Fruit fly (Drosophila melanogaster): ENCODE measurements around the gene SoYb.
A peak's percentile ranks its signal among the peaks of the same experiment; 100 is the strongest.

The SoYb gene

dm6 chr2L:9996553-9996952 is 6.0 kb downstream of the SoYb start:
- no peak for TF ChIP-seq Snoo (tag; optimal IDR thresholded peaks at IDR 0.05)
- TF ChIP-seq gl (tag; optimal IDR thresholded peaks at IDR 0.05): no peak
- TF ChIP-seq CG12605 (GFP tag; IDR thresholded peaks at IDR 0.05): no peak
- TF ChIP-seq Ets98B (GFP tag; IDR thresholded peaks at IDR 0.05): no peak
- TF ChIP-seq CG8159 (tag; optimal IDR thresholded peaks at IDR 0.05): no peak
- no peak for TF ChIP-seq Pif1A (GFP tag; optimal IDR thresholded peaks at IDR 0.05)
- no peak for TF ChIP-seq CG17806 (tag; optimal IDR thresholded peaks at IDR 0.05)

dm6 chr2L:9994382-9994781 is 8.2 kb downstream of the SoYb start:
- TF ChIP-seq fd96Ca (GFP tag; IDR thresholded peaks at IDR 0.05): no peak
- no peak for TF ChIP-seq CG17806 (tag; optimal IDR thresholded peaks at IDR 0.05)
- no peak for TF ChIP-seq CG13204 (GFP tag; optimal IDR thresholded peaks at IDR 0.05)
- no peak for TF ChIP-seq Ets98B (GFP tag; IDR thresholded peaks at IDR 0.05)
- no peak for TF ChIP-seq Snoo (tag; optimal IDR thresholded peaks at IDR 0.05)
- no peak for TF ChIP-seq CG10348 (GFP tag; IDR thresholded peaks at IDR 0.05)
- no peak for TF ChIP-seq Pif1A (GFP tag; optimal IDR thresholded peaks at IDR 0.05)
- no peak for TF ChIP-seq Pif1B (GFP tag; optimal IDR thresholded peaks at IDR 0.05)

- TF ChIP-seq CG17806 (tag; optimal IDR thresholded peaks at IDR 0.05) (peak; percentile 48), gl (tag; optimal IDR thresholded peaks at IDR 0.05) (no peak), CG8301 (tag; optimal IDR thresholded peaks at IDR 0.05) (no peak), CG14655 (GFP tag; optimal IDR thresholded peaks at IDR 0.05) (no peak), CG12605 (GFP tag; IDR thresholded peaks at IDR 0.05) (no peak), CG9948 (tag; optimal IDR thresholded peaks at IDR 0.05) (peak; percentile 32), rn (GFP tag; IDR thresholded peaks at IDR 0.05) (no peak), CG4496 (GFP tag; IDR thresholded peaks at IDR 0.05) (no peak), CG8159 (tag; optimal IDR thresholded peaks at IDR 0.05) (peak; percentile 65), CG13204 (GFP tag; optimal IDR thresholded peaks at IDR 0.05) (no peak), D1 (tag; optimal IDR thresholded peaks at IDR 0.05) (no peak), Pif1B (GFP tag; optimal IDR thresholded peaks at IDR 0.05) (no peak), Pif1A (GFP tag; optimal IDR thresholded peaks at IDR 0.05) (peak; percentile 20), CG15710 (tag; optimal IDR thresholded peaks at IDR 0.05) (peak; percentile 25), CG32121 (GFP tag; IDR thresholded peaks at IDR 0.05) (no peak), Snoo (tag; optimal IDR thresholded peaks at IDR 0.05) (peak; percentile 47), CG10348 (GFP tag; IDR thresholded peaks at IDR 0.05) (no peak), EcR (GFP tag; optimal IDR thresholded peaks at IDR 0.05) (no peak), fd96Ca (GFP tag; IDR thresholded peaks at IDR 0.05) (no peak), CG34367 (tag; optimal IDR thresholded peaks at IDR 0.05) (peak; percentile 9), Ets98B (GFP tag; IDR thresholded peaks at IDR 0.05) (no peak)
These were observed 12.6 kb downstream of the SoYb start for dm6 chr2L:9989846-9990506.

dm6 chr2L:9989275-9989674 is 13.3 kb downstream of the SoYb start:
- TF ChIP-seq CG17806 (tag; optimal IDR thresholded peaks at IDR 0.05) (no peak), CG12605 (GFP tag; IDR thresholded peaks at IDR 0.05) (no peak), CG15710 (tag; optimal IDR thresholded peaks at IDR 0.05) (no peak), CG34367 (tag; optimal IDR thresholded peaks at IDR 0.05) (no peak), Pif1B (GFP tag; optimal IDR thresholded peaks at IDR 0.05) (no peak), Ets98B (GFP tag; IDR thresholded peaks at IDR 0.05) (no peak), CG9948 (tag; optimal IDR thresholded peaks at IDR 0.05) (no peak), rn (GFP tag; IDR thresholded peaks at IDR 0.05) (no peak), EcR (GFP tag; optimal IDR thresholded peaks at IDR 0.05) (no peak), CG14655 (GFP tag; optimal IDR thresholded peaks at IDR 0.05) (no peak), CG4496 (GFP tag; IDR thresholded peaks at IDR 0.05) (no peak), CG13204 (GFP tag; optimal IDR thresholded peaks at IDR 0.05) (no peak)

- TF ChIP-seq EcR (GFP tag; optimal IDR thresholded peaks at IDR 0.05): peak; percentile 86
- TF ChIP-seq CG10348 (GFP tag; IDR thresholded peaks at IDR 0.05): no peak
These were observed 14.1 kb downstream of the SoYb start for dm6 chr2L:9988201-9988990.

- 0 out of 2 replicates have a peak, but pooled peaks have one; percentile 28 for TF ChIP-seq CG10348 (GFP tag; IDR thresholded peaks at IDR 0.05)
- TF ChIP-seq D1 (tag; optimal IDR thresholded peaks at IDR 0.05): peak; percentile 45
- peak; percentile 89 for TF ChIP-seq CG13204 (GFP tag; optimal IDR thresholded peaks at IDR 0.05)
- TF ChIP-seq CG8159 (tag; optimal IDR thresholded peaks at IDR 0.05): peak; percentile 93
- TF ChIP-seq CG32121 (GFP tag; IDR thresholded peaks at IDR 0.05): peak; percentile 89
- TF ChIP-seq rn (GFP tag; IDR thresholded peaks at IDR 0.05): peak; percentile 90
- TF ChIP-seq Pif1A (GFP tag; optimal IDR thresholded peaks at IDR 0.05): peak; percentile 93
- TF ChIP-seq CG14655 (GFP tag; optimal IDR thresholded peaks at IDR 0.05): peak; percentile 94
- TF ChIP-seq CG34367 (tag; optimal IDR thresholded peaks at IDR 0.05): peak; percentile 92
- peak; percentile 95 for TF ChIP-seq CG4496 (GFP tag; IDR thresholded peaks at IDR 0.05)
- TF ChIP-seq Pif1B (GFP tag; optimal IDR thresholded peaks at IDR 0.05): peak; percentile 95
- TF ChIP-seq EcR (GFP tag; optimal IDR thresholded peaks at IDR 0.05): peak; percentile 76
- peak; percentile 92 for TF ChIP-seq CG8301 (tag; optimal IDR thresholded peaks at IDR 0.05)
- peak; percentile 92 for TF ChIP-seq gl (tag; optimal IDR thresholded peaks at IDR 0.05)
- peak; percentile 94 for TF ChIP-seq CG15710 (tag; optimal IDR thresholded peaks at IDR 0.05)
- peak; percentile 92 for TF ChIP-seq CG9948 (tag; optimal IDR thresholded peaks at IDR 0.05)
- TF ChIP-seq CG12605 (GFP tag; IDR thresholded peaks at IDR 0.05): peak; percentile 90
- peak; percentile 95 for TF ChIP-seq Ets98B (GFP tag; IDR thresholded peaks at IDR 0.05)
- peak; percentile 97 for TF ChIP-seq fd96Ca (GFP tag; IDR thresholded peaks at IDR 0.05)
- TF ChIP-seq Snoo (tag; optimal IDR thresholded peaks at IDR 0.05): peak; percentile 81
- TF ChIP-seq CG17806 (tag; optimal IDR thresholded peaks at IDR 0.05): peak; percentile 94
These were observed 15.9 kb downstream of the SoYb start for dm6 chr2L:9986402-9987350.
